Worm (Caenorhabditis elegans): ENCODE data around the gene sre-20.

The sre-20 gene

DNA sequence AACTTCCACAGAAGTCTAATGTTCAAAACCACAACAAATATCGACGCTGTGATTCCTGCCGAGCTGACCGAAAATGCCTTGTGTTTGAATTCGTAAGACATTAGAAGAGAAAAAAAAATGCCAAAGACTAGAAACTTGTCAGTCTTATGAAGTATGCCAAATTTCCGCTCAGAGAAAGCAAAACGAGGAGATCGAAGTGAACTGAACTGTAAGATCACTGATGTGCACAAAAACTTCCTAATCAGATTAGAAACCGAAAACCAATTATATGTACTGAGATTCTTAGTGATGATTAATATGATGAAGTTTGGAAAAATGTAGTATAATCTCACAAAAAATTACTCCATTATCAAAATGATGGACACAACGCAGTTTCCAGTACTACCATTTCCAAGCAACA, 3.7 kb upstream of the sre-20 start, which contains the start of gene srbc-44:
srbc-44 (minus strand) TSS at position 101 of the 400 bp plus-strand sequence.
- TF ChIP-seq ama-1 (optimal IDR thresholded peaks at IDR 0.05), result no peak
- TF ChIP-seq ama-1 (GFP tag; optimal IDR thresholded peaks at IDR 0.05), result no peak
- TF ChIP-seq hlh-12 (tag; optimal IDR thresholded peaks at IDR 0.05), result no peak
- TF ChIP-seq tbp1 (GFP tag; optimal IDR thresholded peaks at IDR 0.05), result no peak
- TF ChIP-seq ztf-18 (tag; optimal IDR thresholded peaks at IDR 0.05), result no peak
- TF ChIP-seq madf-8 (GFP tag; conservative IDR thresholded peaks at IDR 0.05), result no peak
- no peak for TF ChIP-seq ztf-25 (GFP tag; IDR thresholded peaks at IDR 0.05)
- TF ChIP-seq F57A8.1 (GFP tag; optimal IDR thresholded peaks at IDR 0.05), result no peak
- no peak for TF ChIP-seq ztf-28 (GFP tag; IDR thresholded peaks at IDR 0.05)
- no peak for TF ChIP-seq lsy-27 (tag; optimal IDR thresholded peaks at IDR 0.05; ENCODE audit: borderline replicate concordance, insufficient read depth)
- no peak for TF ChIP-seq T26A5.8 (tag; optimal IDR thresholded peaks at IDR 0.05)
- no peak for TF ChIP-seq F10E7.11 (tag; optimal IDR thresholded peaks at IDR 0.05)
- no peak for TF ChIP-seq zfh-2 (GFP tag; conservative IDR thresholded peaks at IDR 0.05)
- TF ChIP-seq egl-18 (GFP tag; IDR thresholded peaks at IDR 0.05), result no peak
- TF ChIP-seq Y67H2A.10 (GFP tag; conservative IDR thresholded peaks at IDR 0.05), result no peak
- no peak for TF ChIP-seq ZK185.1 (tag; optimal IDR thresholded peaks at IDR 0.05; ENCODE audit: poor library complexity, severe bottlenecking)
- no peak for TF ChIP-seq lin-54 (GFP tag; optimal IDR thresholded peaks at IDR 0.05)
- TF ChIP-seq Y56A3A.18 (GFP tag; IDR thresholded peaks at IDR 0.05), result no peak

ce11 chrV:12787026-12787425, 2.3 kb upstream of the sre-20 start, which contains the start of gene fkb-4:
Gene fkb-4, minus strand, starts transcription at chrV:12787126.
- TF ChIP-seq ztf-28 (GFP tag; IDR thresholded peaks at IDR 0.05), result no peak
- no peak for TF ChIP-seq ccch-3 (GFP tag; optimal IDR thresholded peaks at IDR 0.05)
- no peak for TF ChIP-seq Y79H2A.3 (GFP tag; conservative IDR thresholded peaks at IDR 0.05)
- no peak for TF ChIP-seq him-1 (tag; optimal IDR thresholded peaks at IDR 0.05)
- no peak for TF ChIP-seq mcd-1 (GFP tag; IDR thresholded peaks at IDR 0.05)
- no peak for TF ChIP-seq B0019.2 (GFP tag; conservative IDR thresholded peaks at IDR 0.05)
- no peak for TF ChIP-seq die-1 (tag; optimal IDR thresholded peaks at IDR 0.05)
- no peak for TF ChIP-seq pha-4 (tag; optimal IDR thresholded peaks at IDR 0.05)
- TF ChIP-seq B0035.1 (tag; optimal IDR thresholded peaks at IDR 0.05), result no peak
- no peak for TF ChIP-seq nhr-27 (tag; optimal IDR thresholded peaks at IDR 0.05)
- no peak for TF ChIP-seq madf-6 (GFP tag; IDR thresholded peaks at IDR 0.05)
- TF ChIP-seq lin-35 (GFP tag; optimal IDR thresholded peaks at IDR 0.05), result no peak
- TF ChIP-seq F49E8.2 (tag; optimal IDR thresholded peaks at IDR 0.05; ENCODE audit: insufficient read depth), result no peak

- TF ChIP-seq F52B5.7 (tag; optimal IDR thresholded peaks at IDR 0.05), result no peak
- no peak for TF ChIP-seq Y53G8AR.9 (GFP tag; conservative IDR thresholded peaks at IDR 0.05)
- no peak for TF ChIP-seq hlh-26 (GFP tag; conservative IDR thresholded peaks at IDR 0.05)
- TF ChIP-seq pbrm-1 (GFP tag; IDR thresholded peaks at IDR 0.05), result no peak
- TF ChIP-seq ama-1 (optimal IDR thresholded peaks at IDR 0.05), result no peak
- no peak for TF ChIP-seq ama-1 (GFP tag; optimal IDR thresholded peaks at IDR 0.05)
- TF ChIP-seq madf-6 (GFP tag; IDR thresholded peaks at IDR 0.05), result no peak
- TF ChIP-seq ztf-18 (tag; optimal IDR thresholded peaks at IDR 0.05), result no peak
- no peak for TF ChIP-seq lsl-1 (GFP tag; optimal IDR thresholded peaks at IDR 0.05)
- no peak for TF ChIP-seq C17E4.6 (GFP tag; IDR thresholded peaks at IDR 0.05)
Measured at ce11 chrV:12786340-12786739, 1.6 kb upstream of the sre-20 start.
